Worm (Caenorhabditis elegans): ENCODE results near the gene R01E6.2.

The R01E6.2 gene

ce11 chrX:13542757-13543156, 23.6 kb downstream of the R01E6.2 start:
- TF ChIP-seq unc-55 (GFP tag; optimal IDR thresholded peaks at IDR 0.05), result peak; percentile 5
- no peak for TF ChIP-seq che-1 (tag; optimal IDR thresholded peaks at IDR 0.05)
- no peak for TF ChIP-seq ceh-9 (tag; optimal IDR thresholded peaks at IDR 0.05)

- TF ChIP-seq C08G9.2 (tag; optimal IDR thresholded peaks at IDR 0.05), result no peak
- no peak for TF ChIP-seq C38D4.7 (GFP tag; optimal IDR thresholded peaks at IDR 0.05)
- no peak for TF ChIP-seq pros-1 (tag; optimal IDR thresholded peaks at IDR 0.05)
- no peak for TF ChIP-seq hlh-15 (tag; optimal IDR thresholded peaks at IDR 0.05)
- TF ChIP-seq pat-9 (tag; optimal IDR thresholded peaks at IDR 0.05), result no peak
- TF ChIP-seq sox-4 (tag; optimal IDR thresholded peaks at IDR 0.05), result no peak
- TF ChIP-seq hlh-30 (tag; optimal IDR thresholded peaks at IDR 0.05; ENCODE audit: insufficient read depth), result no peak
- TF ChIP-seq ceh-19 (GFP tag; optimal IDR thresholded peaks at IDR 0.05), result no peak
- no peak for TF ChIP-seq nhr-232 (tag; optimal IDR thresholded peaks at IDR 0.05)
- no peak for TF ChIP-seq lin-11 (tag; optimal IDR thresholded peaks at IDR 0.05)
- TF ChIP-seq ceh-30 (tag; optimal IDR thresholded peaks at IDR 0.05), result no peak
- no peak for TF ChIP-seq zip-5 (tag; optimal IDR thresholded peaks at IDR 0.05)
- no peak for TF ChIP-seq K02D7.2 (tag; optimal IDR thresholded peaks at IDR 0.05)
- no peak for TF ChIP-seq nhr-11 (tag; optimal IDR thresholded peaks at IDR 0.05)
- no peak for TF ChIP-seq ceh-9 (tag; optimal IDR thresholded peaks at IDR 0.05)
- no peak for TF ChIP-seq pha-4 (tag; optimal IDR thresholded peaks at IDR 0.05)
- TF ChIP-seq fkh-10 (GFP tag; optimal IDR thresholded peaks at IDR 0.05), result no peak
- TF ChIP-seq ceh-31 (tag; optimal IDR thresholded peaks at IDR 0.05), result no peak
- TF ChIP-seq tbx-2 (tag; optimal IDR thresholded peaks at IDR 0.05), result no peak
- no peak for TF ChIP-seq ceh-22 (tag; optimal IDR thresholded peaks at IDR 0.05)
Measured at ce11 chrX:13542236-13542635, 24.1 kb downstream of the R01E6.2 start, which contains the start of gene cah-4. Gene cah-4 (plus strand): TSS chrX:13542574.

- TF ChIP-seq dve-1 (tag; optimal IDR thresholded peaks at IDR 0.05), result peak; percentile 15
- no peak for TF ChIP-seq ceh-31 (tag; optimal IDR thresholded peaks at IDR 0.05)
Measured at ce11 chrX:13541335-13541734, 25.0 kb downstream of the R01E6.2 start.

ce11 chrX:13539701-13540100, 26.6 kb downstream of the R01E6.2 start:
- TF ChIP-seq ama-1 (optimal IDR thresholded peaks at IDR 0.05) (no peak), K02D7.2 (tag; optimal IDR thresholded peaks at IDR 0.05) (no peak), zip-5 (tag; optimal IDR thresholded peaks at IDR 0.05) (no peak), elt-2 (tag; optimal IDR thresholded peaks at IDR 0.05) (no peak), pat-9 (tag; optimal IDR thresholded peaks at IDR 0.05) (no peak), unc-42 (tag; optimal IDR thresholded peaks at IDR 0.05) (no peak), tbx-2 (tag; optimal IDR thresholded peaks at IDR 0.05) (no peak), hlh-6 (tag; optimal IDR thresholded peaks at IDR 0.05) (no peak), ceh-22 (tag; optimal IDR thresholded peaks at IDR 0.05) (no peak), ttx-3 (tag; optimal IDR thresholded peaks at IDR 0.05) (no peak), ceh-2 (tag; optimal IDR thresholded peaks at IDR 0.05) (no peak)

- TF ChIP-seq ceh-24 (tag; optimal IDR thresholded peaks at IDR 0.05) (no peak), hlh-13 (GFP tag; optimal IDR thresholded peaks at IDR 0.05) (no peak), fkh-6 (tag; optimal IDR thresholded peaks at IDR 0.05) (no peak), ceh-22 (tag; optimal IDR thresholded peaks at IDR 0.05) (no peak), unc-55 (GFP tag; optimal IDR thresholded peaks at IDR 0.05) (no peak), Y22D7AL.16 (tag; optimal IDR thresholded peaks at IDR 0.05) (no peak)
Measured at ce11 chrX:13536759-13537158, 29.6 kb downstream of the R01E6.2 start, which contains the start of gene R01E6.5. Gene R01E6.5 (plus strand): TSS chrX:13537059.
